Fruit fly (Drosophila melanogaster) whole organism, prepupa: ENCODE measurements around the gene CG34176.

Experiments used
- Blimp-1 ChIP-seq: fragments of 200-800 bp; sonication (Bioruptor generic); optimal IDR thresholded peaks from 3 replicates; lab custom pipeline; 2017; ENCODE audit warnings: missing biosample characterization, missing genetic modification characterization, mild to moderate bottlenecking, moderate library complexity, missing genetic modification reagents
- CG10631 ChIP-seq: fragments of 200-800 bp; sonication (Bioruptor generic); optimal IDR thresholded peaks from 2 replicates; lab custom pipeline; 2016; ENCODE audit warnings: missing biosample characterization, missing genetic modification characterization
- CG11294 ChIP-seq: fragments of 200-800 bp; sonication (Bioruptor generic); IDR thresholded peaks from 2 replicates; pipeline ENCODE4 v1.3.6; 2022; ENCODE audit warnings: missing biosample characterization, missing genetic modification characterization
- CG11762 ChIP-seq: fragments of 200-800 bp; sonication (Bioruptor generic); optimal IDR thresholded peaks from 3 replicates; lab custom pipeline; 2016; ENCODE audit warnings: missing biosample characterization, missing genetic modification characterization; ENCODE audit not compliant: insufficient read depth
- CG11902 ChIP-seq: fragments of 200-800 bp; sonication (Bioruptor generic); optimal IDR thresholded peaks from 3 replicates; lab custom pipeline; 2016; ENCODE audit warnings: missing biosample characterization, missing genetic modification characterization
- CG15336 ChIP-seq: fragments of 200-800 bp; sonication (Bioruptor generic); IDR thresholded peaks from 2 replicates; pipeline ENCODE4 v1.3.6; 2022; ENCODE audit warnings: missing biosample characterization, missing genetic modification characterization
- CG1621 ChIP-seq: fragments of 200-800 bp; sonication (Bioruptor generic); optimal IDR thresholded peaks from 3 replicates; lab custom pipeline; 2018; ENCODE audit warnings: missing biosample characterization, mild to moderate bottlenecking, missing genetic modification characterization
- CG16779 ChIP-seq: fragments of 200-800 bp; sonication (Bioruptor generic); optimal IDR thresholded peaks from 3 replicates; lab custom pipeline; 2017; ENCODE audit warnings: missing biosample characterization, mild to moderate bottlenecking, missing genetic modification characterization
- CG3032 ChIP-seq: fragments of 200-800 bp; optimal IDR thresholded peaks from 2 replicates; lab custom pipeline; 2019; ENCODE audit warnings: missing biosample characterization, mild to moderate bottlenecking, missing genetic modification characterization, moderate library complexity
- CG31627 ChIP-seq: fragments of 200-800 bp; sonication (Bioruptor generic); optimal IDR thresholded peaks from 3 replicates; lab custom pipeline; 2016; ENCODE audit warnings: missing biosample characterization, missing genetic modification characterization
- CG32006 ChIP-seq: fragments of 200-800 bp; sonication (Bioruptor generic); optimal IDR thresholded peaks from 3 replicates; lab custom pipeline; 2017; ENCODE audit warnings: missing biosample characterization, mild to moderate bottlenecking, missing genetic modification characterization
- CG34406 ChIP-seq: fragments of 200-800 bp; sonication (Bioruptor generic); optimal IDR thresholded peaks from 3 replicates; lab custom pipeline; 2016; ENCODE audit warnings: missing biosample characterization, missing genetic modification characterization
- CG3919 ChIP-seq: fragments of 200-800 bp; sonication (Bioruptor generic); optimal IDR thresholded peaks from 3 replicates; lab custom pipeline; 2016; ENCODE audit warnings: missing biosample characterization, missing genetic modification characterization
- CG4318 ChIP-seq: fragments of 200-800 bp; sonication (Bioruptor generic); optimal IDR thresholded peaks from 3 replicates; lab custom pipeline; 2017; ENCODE audit warnings: missing biosample characterization, mild to moderate bottlenecking, missing genetic modification characterization
- CG6163 ChIP-seq: fragments of 200-800 bp; sonication (Bioruptor generic); IDR thresholded peaks from 3 replicates; pipeline ENCODE4 v1.3.6; 2022; ENCODE audit warnings: missing biosample characterization, missing genetic modification characterization
- CG6276 ChIP-seq: fragments of 200-800 bp; sonication (Bioruptor generic); optimal IDR thresholded peaks from 2 replicates; lab custom pipeline; 2017; ENCODE audit warnings: missing biosample characterization, mild to moderate bottlenecking, missing genetic modification characterization
- CG6792 ChIP-seq: fragments of 200-800 bp; sonication (Bioruptor generic); optimal IDR thresholded peaks from 3 replicates; lab custom pipeline; 2016; ENCODE audit warnings: missing biosample characterization, missing genetic modification characterization
- CG6854 ChIP-seq: fragments of 200-800 bp; sonication (Bioruptor generic); optimal IDR thresholded peaks from 2 replicates; lab custom pipeline; 2017; ENCODE audit warnings: missing biosample characterization, mild to moderate bottlenecking, missing genetic modification characterization
- CG7368 ChIP-seq: fragments of 200-800 bp; sonication (Bioruptor generic); optimal IDR thresholded peaks from 3 replicates; lab custom pipeline; 2016; ENCODE audit warnings: missing biosample characterization, missing genetic modification characterization
- CG8119 ChIP-seq: fragments of 200-800 bp; sonication (Bioruptor generic); IDR thresholded peaks from 3 replicates; pipeline ENCODE4 v1.3.6; 2022; ENCODE audit warnings: missing biosample characterization, missing genetic modification characterization
- CG8319 ChIP-seq: fragments of 200-800 bp; sonication (Bioruptor generic); optimal IDR thresholded peaks from 3 replicates; lab custom pipeline; 2016; ENCODE audit warnings: missing biosample characterization, missing genetic modification characterization
- CG9139 ChIP-seq: fragments of 200-800 bp; sonication (Bioruptor generic); optimal IDR thresholded peaks from 3 replicates; lab custom pipeline; 2017; ENCODE audit warnings: missing biosample characterization, mild to moderate bottlenecking, missing genetic modification characterization
- Eip78C ChIP-seq: fragments of 200-800 bp; sonication (Bioruptor generic); peaks from one replicate; lab custom pipeline; 2016; ENCODE audit warnings: missing biosample characterization, missing genetic modification characterization
- Eip93F ChIP-seq: fragments of 200-800 bp; sonication (Bioruptor generic); optimal IDR thresholded peaks from 2 replicates; lab custom pipeline; 2016; ENCODE audit warnings: missing biosample characterization, mild to moderate bottlenecking, missing genetic modification characterization
- Ets21C ChIP-seq: fragments of 200-800 bp; sonication (Bioruptor generic); optimal IDR thresholded peaks from 3 replicates; lab custom pipeline; 2016; ENCODE audit warnings: missing biosample characterization, missing genetic modification characterization
- Ets96B ChIP-seq: fragments of 200-800 bp; optimal IDR thresholded peaks from 2 replicates; lab custom pipeline; 2019; ENCODE audit warnings: missing biosample characterization, mild to moderate bottlenecking, missing genetic modification characterization, moderate library complexity
- Gug ChIP-seq: fragments of 200-800 bp; sonication (Bioruptor generic); IDR thresholded peaks from 2 replicates; pipeline ENCODE4 v1.3.6; 2022; ENCODE audit warnings: missing biosample characterization, missing genetic modification characterization
- Hr38 ChIP-seq: sonication (Bioruptor generic); optimal IDR thresholded peaks from 2 replicates; lab custom pipeline; 2016; ENCODE audit warnings: missing biosample characterization, missing genetic modification characterization
- Hr39 ChIP-seq: fragments of 200-800 bp; sonication (Bioruptor generic); optimal IDR thresholded peaks from 2 replicates; lab custom pipeline; 2016; ENCODE audit warnings: missing biosample characterization, missing genetic modification characterization
- Hr4 ChIP-seq: fragments of 200-800 bp; sonication (Bioruptor generic); optimal IDR thresholded peaks from 3 replicates; lab custom pipeline; 2016; ENCODE audit warnings: missing biosample characterization, missing genetic modification characterization
- Lpt ChIP-seq: fragments of 200-800 bp; sonication (Bioruptor generic); optimal IDR thresholded peaks from 3 replicates; lab custom pipeline; 2016; ENCODE audit warnings: missing biosample characterization, missing genetic modification characterization
- Met ChIP-seq: fragments of 200-800 bp; sonication (Bioruptor generic); optimal IDR thresholded peaks from 3 replicates; lab custom pipeline; 2016; ENCODE audit warnings: missing biosample characterization, missing genetic modification characterization
- OdsH ChIP-seq: fragments of 200-800 bp; sonication (Bioruptor generic); optimal IDR thresholded peaks from 3 replicates; lab custom pipeline; 2016; ENCODE audit warnings: missing biosample characterization, missing genetic modification characterization
- Smox ChIP-seq: fragments of 200-800 bp; sonication (Bioruptor generic); optimal IDR thresholded peaks from 3 replicates; lab custom pipeline; 2016; ENCODE audit warnings: missing biosample characterization, missing genetic modification characterization
- Sox102F ChIP-seq: fragments of 200-800 bp; sonication (Bioruptor generic); optimal IDR thresholded peaks from 2 replicates; lab custom pipeline; 2016; ENCODE audit warnings: missing biosample characterization, mild to moderate bottlenecking, missing genetic modification characterization
- Sox14 ChIP-seq: fragments of 200-800 bp; sonication (Bioruptor generic); optimal IDR thresholded peaks from 3 replicates; lab custom pipeline; 2016; ENCODE audit warnings: missing biosample characterization, missing genetic modification characterization
- Sox15 ChIP-seq: fragments of 200-800 bp; sonication (Bioruptor generic); optimal IDR thresholded peaks from 3 replicates; lab custom pipeline; 2016; ENCODE audit warnings: missing biosample characterization, missing genetic modification characterization
- achi ChIP-seq: fragments of 200-800 bp; sonication (Bioruptor generic); optimal IDR thresholded peaks from 3 replicates; lab custom pipeline; 2016; ENCODE audit warnings: missing biosample characterization, missing genetic modification characterization
- cyc ChIP-seq: fragments of 200-800 bp; sonication (Bioruptor generic); optimal IDR thresholded peaks from 3 replicates; lab custom pipeline; 2016; ENCODE audit warnings: missing biosample characterization, missing genetic modification characterization
- dac ChIP-seq: fragments of 200-800 bp; sonication (Bioruptor generic); optimal IDR thresholded peaks from 2 replicates; lab custom pipeline; 2017; ENCODE audit warnings: missing biosample characterization, mild to moderate bottlenecking, missing genetic modification characterization
- dsx ChIP-seq: fragments of 200-800 bp; optimal IDR thresholded peaks from 3 replicates; lab custom pipeline; 2019; ENCODE audit warnings: missing biosample characterization, mild to moderate bottlenecking, missing genetic modification characterization, moderate library complexity; ENCODE audit not compliant: poor library complexity, severe bottlenecking
- eg ChIP-seq: fragments of 200-800 bp; sonication (Bioruptor generic); IDR thresholded peaks from 3 replicates; pipeline ENCODE4 v1.3.6; 2022; ENCODE audit warnings: missing biosample characterization, missing genetic modification characterization
- esn ChIP-seq: fragments of 200-800 bp; sonication (Bioruptor generic); optimal IDR thresholded peaks from 2 replicates; lab custom pipeline; 2016; ENCODE audit warnings: missing biosample characterization, mild to moderate bottlenecking, missing genetic modification characterization, moderate library complexity
- fd85E ChIP-seq: fragments of 200-800 bp; sonication (Bioruptor generic); optimal IDR thresholded peaks from 3 replicates; lab custom pipeline; 2016; ENCODE audit warnings: missing biosample characterization, missing genetic modification characterization
- fkh ChIP-seq: fragments of 200-800 bp; sonication (Bioruptor generic); optimal IDR thresholded peaks from 3 replicates; lab custom pipeline; 2017; ENCODE audit warnings: missing biosample characterization, mild to moderate bottlenecking, missing genetic modification characterization, moderate library complexity
- lz ChIP-seq: fragments of 200-800 bp; sonication (Bioruptor generic); optimal IDR thresholded peaks from 3 replicates; lab custom pipeline; 2016; ENCODE audit warnings: missing biosample characterization, missing genetic modification characterization
- pdm3 ChIP-seq: fragments of 200-800 bp; sonication (Bioruptor generic); optimal IDR thresholded peaks from 3 replicates; lab custom pipeline; 2016; ENCODE audit warnings: missing biosample characterization, missing genetic modification characterization
- salr ChIP-seq, 2 experiments: fragments of 200-800 bp; sonication (Bioruptor generic); optimal IDR thresholded peaks; 3 replicates each; lab custom pipeline; 2016 to 2018; ENCODE audit warnings: missing biosample characterization in 2 of 2, missing genetic modification characterization in 2 of 2, mild to moderate bottlenecking in 1 of 2
- spab ChIP-seq: fragments of 200-800 bp; sonication (Bioruptor generic); optimal IDR thresholded peaks from 2 replicates; lab custom pipeline; 2017; ENCODE audit warnings: missing biosample characterization, mild to moderate bottlenecking, missing genetic modification characterization, missing genetic modification reagents
- topi ChIP-seq: fragments of 200-800 bp; sonication (Bioruptor generic); optimal IDR thresholded peaks from 3 replicates; lab custom pipeline; 2016; ENCODE audit warnings: missing biosample characterization, missing genetic modification characterization
- vri ChIP-seq: fragments of 200-800 bp; sonication (Bioruptor generic); optimal IDR thresholded peaks from 3 replicates; lab custom pipeline; 2016; ENCODE audit warnings: missing biosample characterization, mild to moderate bottlenecking, missing genetic modification characterization

Gene CG34176

dm6 chr2L:4030236-4030943 is 26.5 kb downstream of the CG34176 start:
- TF ChIP-seq Gug (GFP tag; lab: Robert Waterston, UW), result peak; percentile 96
- TF ChIP-seq CG16779 (tag; lab: Kevin White, UChicago), result peak; percentile 55
- peak; percentile 98 for TF ChIP-seq CG8119 (GFP tag; lab: Robert Waterston, UW)
- TF ChIP-seq Smox, result no peak
- TF ChIP-seq CG4318 (GFP tag; lab: Kevin White, UChicago), result peak; percentile 96
- TF ChIP-seq fkh (GFP tag; lab: Kevin White, UChicago), result no peak
- TF ChIP-seq spab (GFP tag; lab: Kevin White, UChicago), result peak; percentile 42
- TF ChIP-seq CG3919 (GFP tag; lab: Kevin White, UChicago), result peak; percentile 85
- TF ChIP-seq esn (GFP tag; lab: Kevin White, UChicago), result peak; percentile 50
- TF ChIP-seq CG31627 (GFP tag; lab: Kevin White, UChicago), result peak; percentile 40
- TF ChIP-seq CG6276, result peak; percentile 95
- peak; percentile 75 for TF ChIP-seq CG3032 (tag; lab: Kevin White, UChicago)
- no peak for TF ChIP-seq fd85E (GFP tag; lab: Kevin White, UChicago)
- peak; percentile 95 for TF ChIP-seq CG11294 (GFP tag; lab: Robert Waterston, UW)
- no peak for TF ChIP-seq CG11902
- TF ChIP-seq eg, result peak; percentile 98
- TF ChIP-seq Hr38 (GFP tag; lab: Kevin White, UChicago), result peak; percentile 57
- TF ChIP-seq vri (GFP tag; lab: Kevin White, UChicago), result peak; percentile 13
- peak; percentile 88 for TF ChIP-seq achi
- TF ChIP-seq Lpt, result peak; percentile 95
- TF ChIP-seq Hr39 (GFP tag; lab: Kevin White, UChicago), result peak; percentile 61
- peak; percentile 97 for TF ChIP-seq CG6163 (GFP tag; lab: Robert Waterston, UW)
- TF ChIP-seq CG10631 (GFP tag; lab: Kevin White, UChicago), result peak; percentile 87
- peak; percentile 61 for TF ChIP-seq CG7368
- TF ChIP-seq CG6792 (GFP tag; lab: Kevin White, UChicago), result peak; percentile 38
- TF ChIP-seq OdsH (GFP tag; lab: Kevin White, UChicago), result peak; percentile 90
- peak; percentile 93 for TF ChIP-seq Eip78C (GFP tag; lab: Kevin White, UChicago)
- peak; percentile 51 for TF ChIP-seq topi (GFP tag; lab: Kevin White, UChicago)
- peak; percentile 98 for TF ChIP-seq CG15336
- no peak for TF ChIP-seq Blimp-1 (GFP tag; lab: Kevin White, UChicago)
- peak; percentile 27 for TF ChIP-seq CG34406
- TF ChIP-seq CG32006 (GFP tag; lab: Kevin White, UChicago), result peak; percentile 98
- TF ChIP-seq lz, result peak; percentile 64
- no peak for TF ChIP-seq Sox15 (GFP tag; lab: Kevin White, UChicago)
- TF ChIP-seq Sox14 (GFP tag; lab: Kevin White, UChicago), result peak; percentile 89
- peak; percentile 40 to 88 for TF ChIP-seq salr (GFP tag; optimal IDR thresholded peaks at IDR 0.05; lab: Kevin White, UChicago)
- TF ChIP-seq CG9139, result no peak
- peak; percentile 74 for TF ChIP-seq CG11762
- TF ChIP-seq Hr4, result peak; percentile 98
- peak; percentile 37 for TF ChIP-seq CG6854 (GFP tag; lab: Kevin White, UChicago)
- TF ChIP-seq Met (GFP tag; lab: Kevin White, UChicago), result peak; percentile 33
- TF ChIP-seq dac (GFP tag; lab: Kevin White, UChicago), result peak; percentile 97
- TF ChIP-seq Ets21C (GFP tag; lab: Kevin White, UChicago), result peak; percentile 27
- peak; percentile 14 for TF ChIP-seq CG8319 (GFP tag; lab: Kevin White, UChicago)
- peak; percentile 51 for TF ChIP-seq cyc
- TF ChIP-seq pdm3 (GFP tag; lab: Kevin White, UChicago), result peak; percentile 88
- peak; percentile 40 for TF ChIP-seq CG1621
- no peak for TF ChIP-seq Eip93F (GFP tag; lab: Kevin White, UChicago)
- peak; percentile 20 for TF ChIP-seq Sox102F (GFP tag; lab: Kevin White, UChicago)
- TF ChIP-seq Ets96B (tag; lab: Kevin White, UChicago), result peak; percentile 72
- TF ChIP-seq dsx (GFP tag; lab: Kevin White, UChicago), result peak; percentile 64
